Worm (Caenorhabditis elegans) whole organism, L4 larva: ENCODE measurements around the gene H11E01.3.

Experiments
- F37D6.2 ChIP-seq: sonication (generic microtip); optimal IDR thresholded peaks from 2 replicates; lab custom pipeline; 2016; ENCODE audit warnings: mild to moderate bottlenecking, missing genetic modification characterization, missing compliant biosample characterization
- F44E2.7 ChIP-seq: fragments of 200-800 bp; sonication (Bioruptor generic); IDR thresholded peaks from 2 replicates; pipeline ENCODE4 v2.1.2; 2022; ENCODE audit warnings: missing genetic modification characterization, missing compliant biosample characterization
- F49E8.2 ChIP-seq: sonication (generic microtip); optimal IDR thresholded peaks from 2 replicates; lab custom pipeline; 2016; ENCODE audit warnings: missing compliant biosample characterization, mild to moderate bottlenecking, missing genetic modification characterization, borderline replicate concordance
- T20F7.1 ChIP-seq: fragments of 200-800 bp; sonication (Bioruptor generic); optimal IDR thresholded peaks from 2 replicates; lab custom pipeline; 2018; ENCODE audit warnings: mild to moderate bottlenecking, missing genetic modification characterization, missing compliant biosample characterization
- Y48G9A.11 ChIP-seq: fragments of 200-800 bp; sonication (Bioruptor generic); IDR thresholded peaks from 2 replicates; pipeline ENCODE4 v1.3.6; 2022; ENCODE audit warnings: missing genetic modification reagents, missing genetic modification characterization, missing compliant biosample characterization
- Y5F2A.4 ChIP-seq: fragments of 200-800 bp; sonication (Bioruptor generic); optimal IDR thresholded peaks from 2 replicates; lab custom pipeline; 2018; ENCODE audit warnings: mild to moderate bottlenecking, missing genetic modification characterization, missing compliant biosample characterization
- ZK337.2 ChIP-seq: fragments of 200-800 bp; sonication (Bioruptor generic); IDR thresholded peaks from 2 replicates; pipeline ENCODE4 v1.3.6; 2022; ENCODE audit warnings: missing genetic modification reagents, missing genetic modification characterization, missing compliant biosample characterization
- ZK546.5 ChIP-seq, 2 experiments: sonication (generic microtip); optimal IDR thresholded peaks; 2 replicates each; lab custom pipeline; 2017; ENCODE audit warnings: missing biosample characterization in 2 of 2, missing genetic modification characterization in 2 of 2
- attf-4 ChIP-seq: sonication (generic microtip); optimal IDR thresholded peaks from 3 replicates; lab custom pipeline; 2017; ENCODE audit warnings: missing biosample characterization, missing genetic modification characterization
- ceh-32 ChIP-seq: sonication (generic microtip); optimal IDR thresholded peaks from 2 replicates; lab custom pipeline; 2016; ENCODE audit warnings: mild to moderate bottlenecking, missing genetic modification characterization, missing compliant biosample characterization; ENCODE audit not compliant: poor library complexity
- ces-1 ChIP-seq: fragments of 150-350 bp; sonication (generic microtip); optimal IDR thresholded peaks from 4 replicates; lab custom pipeline; 2014; ENCODE audit warnings: missing biosample characterization, missing genetic modification reagents, missing genetic modification characterization
- cey-2 ChIP-seq: sonication (generic microtip); optimal IDR thresholded peaks from 3 replicates; lab custom pipeline; 2017; ENCODE audit warnings: missing genetic modification characterization, mild to moderate bottlenecking, missing compliant biosample characterization, antibody characterized with exemption, borderline replicate concordance; ENCODE audit not compliant: insufficient read depth
- ctbp-1 ChIP-seq: fragments of 200-800 bp; sonication (Bioruptor generic); IDR thresholded peaks from 2 replicates; pipeline ENCODE4 v1.3.6; 2022; ENCODE audit warnings: missing genetic modification reagents, missing genetic modification characterization, missing compliant biosample characterization
- daf-12 ChIP-seq: fragments of 150-350 bp; optimal IDR thresholded peaks from 2 replicates; lab custom pipeline; 2014; ENCODE audit warnings: missing biosample characterization, missing genetic modification reagents, missing genetic modification characterization
- daf-8 ChIP-seq: fragments of 200-800 bp; sonication (Bioruptor generic); IDR thresholded peaks from 2 replicates; pipeline ENCODE4 v1.3.6; 2022; ENCODE audit warnings: missing genetic modification characterization, missing compliant biosample characterization
- dmd-6 ChIP-seq: fragments of 200-800 bp; sonication (Bioruptor generic); IDR thresholded peaks from 2 replicates; pipeline ENCODE4 v1.3.6; 2022; ENCODE audit warnings: missing genetic modification reagents, missing genetic modification characterization, missing compliant biosample characterization
- dmd-8 ChIP-seq: fragments of 200-800 bp; sonication (Bioruptor generic); IDR thresholded peaks from 2 replicates; pipeline ENCODE4 v1.3.6; 2022; ENCODE audit warnings: missing genetic modification characterization, missing compliant biosample characterization
- dmd-9 ChIP-seq: fragments of 200-800 bp; sonication (Bioruptor generic); IDR thresholded peaks from 2 replicates; pipeline ENCODE4 v1.3.6; 2022; ENCODE audit warnings: missing genetic modification reagents, missing genetic modification characterization, missing compliant biosample characterization
- dpl-1 ChIP-seq: fragments of 150-350 bp; optimal IDR thresholded peaks from 2 replicates; lab custom pipeline; 2014; ENCODE audit warnings: missing biosample characterization, missing genetic modification reagents, missing genetic modification characterization
- duxl-1 ChIP-seq: sonication (generic microtip); optimal IDR thresholded peaks from 2 replicates; lab custom pipeline; 2016; ENCODE audit warnings: mild to moderate bottlenecking, missing genetic modification characterization, moderate library complexity, missing compliant biosample characterization; ENCODE audit not compliant: poor library complexity
- dve-1 ChIP-seq: sonication (generic microtip); optimal IDR thresholded peaks from 2 replicates; lab custom pipeline; 2017; ENCODE audit warnings: antibody characterized with exemption, mild to moderate bottlenecking, missing genetic modification characterization, missing compliant biosample characterization; ENCODE audit not compliant: insufficient read depth
- egl-27 ChIP-seq: sonication (generic microtip); optimal IDR thresholded peaks from 3 replicates; lab custom pipeline; 2017; ENCODE audit warnings: missing biosample characterization, missing genetic modification reagents, missing genetic modification characterization
- fos-1 ChIP-seq: fragments of 150-350 bp; optimal IDR thresholded peaks from 2 replicates; lab custom pipeline; 2014; ENCODE audit warnings: missing biosample characterization, missing genetic modification characterization
- gei-8 ChIP-seq: fragments of 200-800 bp; sonication (Bioruptor generic); optimal IDR thresholded peaks from 2 replicates; lab custom pipeline; 2018; ENCODE audit warnings: mild to moderate bottlenecking, missing genetic modification characterization, missing compliant biosample characterization
- jun-1 ChIP-seq: fragments of 150-350 bp; optimal IDR thresholded peaks from 2 replicates; lab custom pipeline; 2014; ENCODE audit warnings: missing biosample characterization, missing genetic modification reagents, missing genetic modification characterization
- lim-7 ChIP-seq: fragments of 200-800 bp; sonication (Bioruptor generic); IDR thresholded peaks from 2 replicates; pipeline ENCODE4 v1.3.6; 2022; ENCODE audit warnings: missing genetic modification characterization, missing compliant biosample characterization
- lin-1 ChIP-seq: fragments of 200-800 bp; sonication (Bioruptor generic); IDR thresholded peaks from 2 replicates; pipeline ENCODE4 v1.3.6; 2022; ENCODE audit warnings: missing genetic modification reagents, missing genetic modification characterization, missing compliant biosample characterization
- lin-15B ChIP-seq: fragments of 150-350 bp; sonication (generic microtip); optimal IDR thresholded peaks from 3 replicates; lab custom pipeline; 2014; ENCODE audit warnings: missing biosample characterization, missing genetic modification characterization
- lin-39 ChIP-seq: fragments of 150-350 bp; optimal IDR thresholded peaks from 2 replicates; lab custom pipeline; 2014; ENCODE audit warnings: missing biosample characterization, missing genetic modification reagents, missing genetic modification characterization
- mdl-1 ChIP-seq, 2 experiments: fragments of 150-350 bp in 1 of 2; sonication (generic microtip) in 1 of 2; optimal IDR thresholded peaks; 2 replicates each; lab custom pipeline; 2014 to 2017; ENCODE audit warnings: missing biosample characterization in 2 of 2, missing genetic modification characterization in 2 of 2
- mdt-29 ChIP-seq: fragments of 200-800 bp; sonication (Bioruptor generic); IDR thresholded peaks from 2 replicates; pipeline ENCODE4 v1.3.6; 2022; ENCODE audit warnings: missing genetic modification reagents, missing genetic modification characterization, missing compliant biosample characterization
- mep-1 ChIP-seq: fragments of 150-350 bp; sonication (generic microtip); optimal IDR thresholded peaks from 3 replicates; lab custom pipeline; 2014; ENCODE audit warnings: missing biosample characterization, missing genetic modification characterization
- mes-2 ChIP-seq: sonication (generic microtip); optimal IDR thresholded peaks from 2 replicates; lab custom pipeline; 2016; ENCODE audit warnings: missing genotype, mild to moderate bottlenecking, missing genetic modification characterization, missing compliant biosample characterization; ENCODE audit not compliant: poor library complexity, severe bottlenecking
- mxl-2 ChIP-seq: fragments of 200-800 bp; sonication (Bioruptor generic); conservative IDR thresholded peaks from 2 replicates; pipeline ENCODE4 v1.3.6; 2022; ENCODE audit warnings: missing genetic modification reagents, missing genetic modification characterization, missing compliant biosample characterization
- nhr-10 ChIP-seq: fragments of 150-350 bp; optimal IDR thresholded peaks from 2 replicates; lab custom pipeline; 2014; ENCODE audit warnings: missing biosample characterization, missing genetic modification characterization
- nhr-11 ChIP-seq: fragments of 150-350 bp; optimal IDR thresholded peaks from 2 replicates; lab custom pipeline; 2014; ENCODE audit warnings: missing biosample characterization, missing genetic modification characterization
- nhr-111 ChIP-seq: fragments of 200-800 bp; sonication (Bioruptor generic); optimal IDR thresholded peaks from 2 replicates; lab custom pipeline; 2018; ENCODE audit warnings: mild to moderate bottlenecking, missing genetic modification characterization, missing compliant biosample characterization
- nhr-25 ChIP-seq: sonication (generic microtip); optimal IDR thresholded peaks from 2 replicates; lab custom pipeline; 2017; ENCODE audit warnings: missing genetic modification characterization, mild to moderate bottlenecking, missing compliant biosample characterization, antibody characterized with exemption, moderate library complexity, borderline replicate concordance; ENCODE audit not compliant: insufficient read depth
- nhr-28 ChIP-seq: fragments of 150-350 bp; optimal IDR thresholded peaks from 2 replicates; lab custom pipeline; 2014; ENCODE audit warnings: missing biosample characterization, missing genetic modification characterization
- nhr-48 ChIP-seq: sonication (generic microtip); optimal IDR thresholded peaks from 2 replicates; lab custom pipeline; 2016; ENCODE audit warnings: mild to moderate bottlenecking, missing genetic modification characterization, missing compliant biosample characterization
- nhr-76 ChIP-seq: fragments of 150-350 bp; optimal IDR thresholded peaks from 2 replicates; lab custom pipeline; 2014; ENCODE audit warnings: missing biosample characterization, missing genetic modification characterization
- nhr-77 ChIP-seq: fragments of 150-350 bp; optimal IDR thresholded peaks from 2 replicates; lab custom pipeline; 2014; ENCODE audit warnings: missing biosample characterization, missing genetic modification characterization
- pqm-1 ChIP-seq: sonication (generic microtip); optimal IDR thresholded peaks from 2 replicates; lab custom pipeline; 2017; ENCODE audit warnings: missing biosample characterization, missing genetic modification characterization
- set-16 ChIP-seq: fragments of 200-800 bp; sonication (Bioruptor generic); IDR thresholded peaks from 2 replicates; pipeline ENCODE4 v1.3.6; 2022; ENCODE audit warnings: missing genetic modification reagents, missing genetic modification characterization, missing compliant biosample characterization
- spr-3 ChIP-seq: fragments of 200-800 bp; sonication (Bioruptor generic); optimal IDR thresholded peaks from 2 replicates; lab custom pipeline; 2018; ENCODE audit warnings: mild to moderate bottlenecking, missing genetic modification characterization, missing compliant biosample characterization
- unc-130 ChIP-seq: sonication (generic microtip); optimal IDR thresholded peaks from 2 replicates; lab custom pipeline; 2016; ENCODE audit warnings: missing genetic modification reagents, missing genetic modification characterization, missing compliant biosample characterization
- zag-1 ChIP-seq: fragments of 150-350 bp; optimal IDR thresholded peaks from 2 replicates; lab custom pipeline; 2014; ENCODE audit warnings: missing biosample characterization, missing genetic modification characterization
- zfp-3 ChIP-seq: fragments of 200-800 bp; sonication (Bioruptor generic); conservative IDR thresholded peaks from 2 replicates; pipeline ENCODE4 v1.3.6; 2022; ENCODE audit warnings: missing genetic modification reagents, missing genetic modification characterization, missing compliant biosample characterization
- zip-11 ChIP-seq: fragments of 200-800 bp; sonication (Bioruptor generic); IDR thresholded peaks from 2 replicates; pipeline ENCODE4 v1.3.6; 2022; ENCODE audit warnings: missing genetic modification characterization, missing compliant biosample characterization
- zip-2 ChIP-seq: fragments of 150-350 bp; optimal IDR thresholded peaks from 2 replicates; lab custom pipeline; 2014; ENCODE audit warnings: missing biosample characterization, missing genetic modification characterization
- ztf-7 ChIP-seq: fragments of 150-350 bp; optimal IDR thresholded peaks from 2 replicates; lab custom pipeline; 2014; ENCODE audit warnings: missing biosample characterization, missing genetic modification characterization

The H11E01.3 gene

ce11 chrX:1627013-1627412 lies 22.3 kb downstream of the H11E01.3 start (continued):
- TF ChIP-seq zip-11 (peak; percentile 61; the same call in 1 of the 2 replicates), daf-8 (no peak), mdt-29 (GFP tag; lab: Robert Waterston, UW) (peak; percentile 86), ZK546.5 (tag; optimal IDR thresholded peaks at IDR 0.05; lab: Kevin White, UChicago) (peak; percentile 22 to 66), nhr-48 (tag; lab: Kevin White, UChicago) (peak; percentile 95), nhr-10 (tag; lab: Kevin White, UChicago) (peak; percentile 97), F49E8.2 (tag; lab: Kevin White, UChicago) (no peak), dpl-1 (peak; percentile 66), mdl-1 (tag; optimal IDR thresholded peaks at IDR 0.05; lab: Kevin White, UChicago) (peak; percentile 83 to 86), ZK337.2 (GFP tag; lab: Robert Waterston, UW) (no peak), mep-1 (tag; lab: Kevin White, UChicago) (peak; percentile 99), nhr-11 (tag; lab: Kevin White, UChicago) (peak; percentile 95), dmd-6 (GFP tag; lab: Robert Waterston, UW) (peak; percentile 95), fos-1 (tag; lab: Kevin White, UChicago) (peak; percentile 94), nhr-28 (tag; lab: Kevin White, UChicago) (peak; percentile 93), F37D6.2 (tag; lab: Kevin White, UChicago) (peak; percentile 98), dmd-8 (GFP tag; lab: Robert Waterston, UW) (no peak), ctbp-1 (GFP tag; lab: Robert Waterston, UW) (peak; percentile 96), set-16 (GFP tag; lab: Robert Waterston, UW) (no peak), F44E2.7 (0 out of 2 replicates have a peak, but pooled peaks have one; percentile 32), nhr-111 (no peak), pqm-1 (tag; lab: Kevin White, UChicago) (peak; percentile 40), cey-2 (tag; lab: Kevin White, UChicago) (no peak), ztf-7 (peak; percentile 89), mxl-2 (GFP tag; lab: Robert Waterston, UW) (peak; percentile 76; the same call in 1 of the 2 replicates), zag-1 (tag; lab: Kevin White, UChicago) (peak; percentile 90), ceh-32 (peak; percentile 86), zfp-3 (GFP tag; lab: Robert Waterston, UW) (peak; percentile 96), mes-2 (tag; lab: Kevin White, UChicago) (peak; percentile 98), lim-7 (GFP tag; lab: Robert Waterston, UW) (peak; percentile 75), spr-3 (GFP tag; lab: Kevin White, UChicago) (peak; percentile 96), attf-4 (tag; lab: Kevin White, UChicago) (peak; percentile 28), dve-1 (tag; lab: Kevin White, UChicago) (peak; percentile 99), dmd-9 (GFP tag; lab: Robert Waterston, UW) (peak; percentile 79), T20F7.1 (peak; percentile 91), jun-1 (tag; lab: Kevin White, UChicago) (peak; percentile 98), ces-1 (GFP tag; lab: Kevin White, UChicago) (peak; percentile 94), nhr-76 (tag; lab: Kevin White, UChicago) (peak; percentile 78), nhr-25 (tag; lab: Kevin White, UChicago) (peak; percentile 53), lin-1 (GFP tag; lab: Robert Waterston, UW) (peak; percentile 62), gei-8 (GFP tag; lab: Kevin White, UChicago) (peak; percentile 86), egl-27 (peak; percentile 56), lin-39 (tag; lab: Kevin White, UChicago) (no peak), nhr-77 (tag; lab: Kevin White, UChicago) (peak; percentile 99), duxl-1 (peak; percentile 99), zip-2 (tag; lab: Kevin White, UChicago) (peak; percentile 95), lin-15B (tag; lab: Kevin White, UChicago) (peak; percentile 25), daf-12 (tag; lab: Kevin White, UChicago) (no peak), unc-130 (no peak), Y48G9A.11 (no peak), Y5F2A.4 (GFP tag; lab: Kevin White, UChicago) (peak; percentile 94)
